Fruit fly (Drosophila melanogaster): ENCODE results near the gene H.

H gene

dm6 chr3R:20634674-20635594, 13.2 kb downstream of the H start, which contains the start of the genes Pi3K92E and Lrrk:
TSS of gene Pi3K92E (minus strand) at chr3R:20634732.
TSS of gene Lrrk (plus strand) at chr3R:20635480.
- no peak for TF ChIP-seq noc (tag; optimal IDR thresholded peaks at IDR 0.05)

dm6 chr3R:20635735-20636134, 14.0 kb downstream of the H start:
- TF ChIP-seq noc (tag; optimal IDR thresholded peaks at IDR 0.05), result no peak

- TF ChIP-seq noc (tag; optimal IDR thresholded peaks at IDR 0.05), result no peak
These were observed 26.9 kb downstream of the H start, which contains the start of gene GluRIIE for dm6 chr3R:20648616-20649015. TSS of gene GluRIIE (minus strand) at chr3R:20648716.

dm6 chr3R:20652350-20652749, 30.6 kb downstream of the H start, which contains the start of gene GluRIID:
TSS of gene GluRIID (minus strand) at chr3R:20652450.
- no peak for TF ChIP-seq noc (tag; optimal IDR thresholded peaks at IDR 0.05)

dm6 chr3R:20656649-20657048, 34.9 kb downstream of the H start:
- no peak for TF ChIP-seq noc (tag; optimal IDR thresholded peaks at IDR 0.05)

- TF ChIP-seq noc (tag; optimal IDR thresholded peaks at IDR 0.05), result no peak
These were observed 38.1 kb downstream of the H start, which contains the start of gene Nep4 for dm6 chr3R:20659804-20660203. TSS of gene Nep4 (minus strand) at chr3R:20659904.

dm6 chr3R:20669040-20669621, 47.4 kb downstream of the H start, which contains the start of gene Cpr92F:
TSS of gene Cpr92F (plus strand) at chr3R:20669571.
- no peak for TF ChIP-seq noc (tag; optimal IDR thresholded peaks at IDR 0.05)

dm6 chr3R:20675772-20676171, 54.0 kb downstream of the H start:
- TF ChIP-seq noc (tag; optimal IDR thresholded peaks at IDR 0.05), result no peak

dm6 chr3R:20677251-20677650, 55.5 kb downstream of the H start, which contains the start of gene CG4000:
TSS of gene CG4000 (minus strand) at chr3R:20677351.
- no peak for TF ChIP-seq noc (tag; optimal IDR thresholded peaks at IDR 0.05)
